Worm (Caenorhabditis elegans): ENCODE measurements around the gene ZK6.6.

ZK6.6 gene

ce11 chrV:388397-388796, at the start of gene ZK6.6:
Gene ZK6.6 (plus strand): TSS chrV:388697.
- no peak for TF ChIP-seq ceh-45 (GFP tag; IDR thresholded peaks at IDR 0.05)
- TF ChIP-seq sox-2 (GFP tag; IDR thresholded peaks at IDR 0.05), result no peak
- no peak for TF ChIP-seq npax-4 (tag; optimal IDR thresholded peaks at IDR 0.05)
- TF ChIP-seq lim-6 (tag; optimal IDR thresholded peaks at IDR 0.05), result no peak
- no peak for TF ChIP-seq F13H6.1 (tag; optimal IDR thresholded peaks at IDR 0.05)
- TF ChIP-seq C38D4.7 (GFP tag; optimal IDR thresholded peaks at IDR 0.05), result no peak
- no peak for TF ChIP-seq K02D7.2 (tag; optimal IDR thresholded peaks at IDR 0.05)
- no peak for TF ChIP-seq ceh-22 (tag; optimal IDR thresholded peaks at IDR 0.05)
- TF ChIP-seq nhr-232 (tag; optimal IDR thresholded peaks at IDR 0.05), result no peak
- TF ChIP-seq fax-1 (tag; optimal IDR thresholded peaks at IDR 0.05), result no peak
- no peak for TF ChIP-seq hlh-6 (tag; optimal IDR thresholded peaks at IDR 0.05)
- no peak for TF ChIP-seq ceh-18 (tag; optimal IDR thresholded peaks at IDR 0.05)
- no peak for TF ChIP-seq nfya-1 (tag; optimal IDR thresholded peaks at IDR 0.05)
- no peak for TF ChIP-seq unc-3 (GFP tag; conservative IDR thresholded peaks at IDR 0.05)
- no peak for TF ChIP-seq unc-3 (tag; optimal IDR thresholded peaks at IDR 0.05)
- TF ChIP-seq tbx-7 (tag; optimal IDR thresholded peaks at IDR 0.05), result no peak
- TF ChIP-seq ceh-24 (tag; optimal IDR thresholded peaks at IDR 0.05), result no peak

ce11 chrV:342346-342745, 46.2 kb upstream of the ZK6.6 start:
- no peak for TF ChIP-seq unc-55 (GFP tag; optimal IDR thresholded peaks at IDR 0.05)

- TF ChIP-seq lin-11 (tag; optimal IDR thresholded peaks at IDR 0.05), result no peak
- no peak for TF ChIP-seq pha-2 (tag; optimal IDR thresholded peaks at IDR 0.05)
- TF ChIP-seq Y22D7AL.16 (tag; optimal IDR thresholded peaks at IDR 0.05), result no peak
- TF ChIP-seq unc-42 (tag; optimal IDR thresholded peaks at IDR 0.05), result no peak
- TF ChIP-seq C38D4.7 (GFP tag; optimal IDR thresholded peaks at IDR 0.05), result no peak
- TF ChIP-seq ceh-24 (tag; optimal IDR thresholded peaks at IDR 0.05), result no peak
- TF ChIP-seq odd-2 (tag; optimal IDR thresholded peaks at IDR 0.05), result no peak
- no peak for TF ChIP-seq K09A11.1 (tag; optimal IDR thresholded peaks at IDR 0.05; ENCODE audit: insufficient read depth)
- TF ChIP-seq ama-1 (optimal IDR thresholded peaks at IDR 0.05), result no peak
- no peak for TF ChIP-seq ceh-22 (tag; optimal IDR thresholded peaks at IDR 0.05)
- TF ChIP-seq fkh-10 (GFP tag; optimal IDR thresholded peaks at IDR 0.05), result no peak
- TF ChIP-seq hlh-30 (tag; optimal IDR thresholded peaks at IDR 0.05; ENCODE audit: insufficient read depth), result no peak
- no peak for TF ChIP-seq ceh-6 (GFP tag; optimal IDR thresholded peaks at IDR 0.05)
Observed at ce11 chrV:343128-343527, 45.4 kb upstream of the ZK6.6 start, which contains the start of gene wago-10. Gene wago-10 (plus strand): TSS chrV:343428.

- TF ChIP-seq ceh-45 (GFP tag; IDR thresholded peaks at IDR 0.05) (no peak), pax-1 (tag; optimal IDR thresholded peaks at IDR 0.05) (no peak), C08G9.2 (tag; optimal IDR thresholded peaks at IDR 0.05) (no peak), hlh-30 (tag; optimal IDR thresholded peaks at IDR 0.05; ENCODE audit: insufficient read depth) (no peak), hlh-13 (GFP tag; optimal IDR thresholded peaks at IDR 0.05) (no peak), pros-1 (tag; optimal IDR thresholded peaks at IDR 0.05) (no peak), unc-3 (GFP tag; conservative IDR thresholded peaks at IDR 0.05) (no peak), unc-3 (tag; optimal IDR thresholded peaks at IDR 0.05) (no peak), hlh-8 (tag; optimal IDR thresholded peaks at IDR 0.05) (no peak), nhr-232 (tag; optimal IDR thresholded peaks at IDR 0.05) (no peak), lim-6 (tag; optimal IDR thresholded peaks at IDR 0.05) (no peak), sox-2 (GFP tag; IDR thresholded peaks at IDR 0.05) (no peak), ama-1 (optimal IDR thresholded peaks at IDR 0.05) (no peak), syd-9 (tag; optimal IDR thresholded peaks at IDR 0.05) (no peak), gmeb-2 (tag; optimal IDR thresholded peaks at IDR 0.05) (no peak), elt-4 (tag; optimal IDR thresholded peaks at IDR 0.05) (no peak), ceh-24 (tag; optimal IDR thresholded peaks at IDR 0.05) (no peak), pqm-1 (tag; optimal IDR thresholded peaks at IDR 0.05) (no peak), T23F11.4 (GFP tag; optimal IDR thresholded peaks at IDR 0.05) (no peak), ztf-16 (tag; optimal IDR thresholded peaks at IDR 0.05) (no peak), C38D4.7 (GFP tag; optimal IDR thresholded peaks at IDR 0.05) (no peak)
Observed at ce11 chrV:343546-343945, 45.0 kb upstream of the ZK6.6 start.
